Worm (Caenorhabditis elegans) whole organism, midembryonic: ENCODE results near the gene paqr-1.

Source experiments
- klf-2 ChIP-seq: fragments of 200-800 bp; sonication (Bioruptor generic); conservative IDR thresholded peaks from 2 replicates; pipeline ENCODE4 v1.3.6; 2022; ENCODE audit warnings: missing genetic modification reagents, missing genetic modification characterization, missing compliant biosample characterization
- tab-1 ChIP-seq: fragments of 200-800 bp; sonication (Bioruptor generic); IDR thresholded peaks from 2 replicates; pipeline ENCODE4 v1.3.6; 2022; ENCODE audit warnings: missing genetic modification characterization, missing compliant biosample characterization

ce11 chrIV:6595912-6596311 lies 40.7 kb upstream of the paqr-1 start, which contains the start of gene F38A5.22:
- TF ChIP-seq tab-1 (GFP tag; lab: Robert Waterston, UW) (no peak), klf-2 (GFP tag; lab: Robert Waterston, UW) (no peak)
